Worm (Caenorhabditis elegans) whole organism, mixed stage, embryonic: ENCODE data around the gene C25G4.2.

Experiments
- ces-1 ChIP-seq: fragments of 150-350 bp; optimal IDR thresholded peaks from 2 replicates; lab custom pipeline; 2014; ENCODE audit warnings: missing biosample characterization, missing genetic modification reagents, missing genetic modification characterization
- elt-1 ChIP-seq: sonication (generic microtip); optimal IDR thresholded peaks from 2 replicates; lab custom pipeline; 2017; ENCODE audit warnings: missing genetic modification characterization, mild to moderate bottlenecking, missing compliant biosample characterization, antibody characterized with exemption, moderate library complexity, borderline replicate concordance; ENCODE audit not compliant: insufficient read depth
- elt-3 ChIP-seq: fragments of 150-350 bp; optimal IDR thresholded peaks from 2 replicates; lab custom pipeline; 2014; ENCODE audit warnings: missing biosample characterization, missing genetic modification characterization
- lin-32 ChIP-seq: fragments of 200-800 bp; sonication (Bioruptor generic); optimal IDR thresholded peaks from 2 replicates; lab custom pipeline; 2018; ENCODE audit warnings: mild to moderate bottlenecking, missing genetic modification characterization, missing compliant biosample characterization
- lsy-2 ChIP-seq: fragments of 150-350 bp; optimal IDR thresholded peaks from 2 replicates; lab custom pipeline; 2014; ENCODE audit warnings: missing biosample characterization, missing genetic modification characterization
- mab-5 ChIP-seq: fragments of 150-350 bp; optimal IDR thresholded peaks from 2 replicates; lab custom pipeline; 2014; ENCODE audit warnings: missing biosample characterization, missing genetic modification characterization
- snpc-4 ChIP-seq: fragments of 150-350 bp; optimal IDR thresholded peaks from 2 replicates; lab custom pipeline; 2014; ENCODE audit warnings: missing biosample characterization, missing genetic modification characterization
- unc-120 ChIP-seq: sonication (generic microtip); optimal IDR thresholded peaks from 2 replicates; lab custom pipeline; 2017; ENCODE audit warnings: missing genetic modification characterization, missing compliant biosample characterization; ENCODE audit not compliant: poor library complexity, severe bottlenecking
- unc-62 ChIP-seq: fragments of 150-350 bp; optimal IDR thresholded peaks from 2 replicates; lab custom pipeline; 2014; ENCODE audit warnings: missing biosample characterization, missing genetic modification reagents, missing genetic modification characterization

ce11 chrIV:12487194-12487593 is 43.4 kb upstream of the C25G4.2 start, which contains the start of gene sru-26:
- no peak for TF ChIP-seq elt-3 (tag; lab: Kevin White, UChicago)
- no peak for TF ChIP-seq unc-62 (GFP tag; lab: Kevin White, UChicago)
- TF ChIP-seq lin-32 (GFP tag; lab: Kevin White, UChicago) = no peak
- no peak for TF ChIP-seq lsy-2 (tag; lab: Kevin White, UChicago)
- no peak for TF ChIP-seq elt-1 (tag; lab: Kevin White, UChicago)
- no peak for TF ChIP-seq ces-1 (GFP tag; lab: Kevin White, UChicago)
- no peak for TF ChIP-seq mab-5 (tag; lab: Kevin White, UChicago)
- TF ChIP-seq snpc-4 (tag; lab: Kevin White, UChicago) = no peak
- TF ChIP-seq unc-120 (tag; lab: Kevin White, UChicago) = no peak
